Fruit fly (Drosophila melanogaster) whole organism, embryonic: ENCODE data around the gene CG15209.

Experiments
- Ada2b ChIP-seq: fragments of 200-800 bp; sonication (Bioruptor generic); IDR thresholded peaks from 2 replicates; pipeline ENCODE4 v1.3.6; 2022; ENCODE audit warnings: missing biosample characterization, missing genetic modification characterization
- Awh ChIP-seq: fragments of 200-800 bp; sonication (Bioruptor generic); IDR thresholded peaks from 2 replicates; pipeline ENCODE4, ENCODE4 v1.3.6; 2022; ENCODE audit warnings: missing biosample characterization, missing genetic modification characterization
- Bgb ChIP-seq: fragments of 200-800 bp; sonication (Bioruptor generic); IDR thresholded peaks from 2 replicates; pipeline ENCODE4 v1.3.6; 2022; ENCODE audit warnings: missing biosample characterization, missing genetic modification characterization; ENCODE audit not compliant: partially characterized antibody
- CG10321 ChIP-seq: fragments of 200-800 bp; sonication (Bioruptor generic); IDR thresholded peaks from 2 replicates; pipeline ENCODE4 v1.3.6; 2022; ENCODE audit warnings: missing biosample characterization, missing genetic modification characterization
- CG11456 ChIP-seq: fragments of 200-800 bp; sonication (Bioruptor generic); IDR thresholded peaks from 3 replicates; pipeline ENCODE4 v1.3.6; 2022; ENCODE audit warnings: missing biosample characterization, missing genetic modification characterization
- CG1233 ChIP-seq: fragments of 200-800 bp; sonication (Bioruptor generic); optimal IDR thresholded peaks from 4 replicates; lab custom pipeline; 2018; ENCODE audit warnings: missing biosample characterization, mild to moderate bottlenecking, missing genetic modification characterization
- CG14050 ChIP-seq: fragments of 200-800 bp; sonication (Bioruptor generic); IDR thresholded peaks from 3 replicates; pipeline ENCODE4 v1.3.6; 2022; ENCODE audit warnings: missing biosample characterization, missing genetic modification characterization
- CG14441 ChIP-seq: fragments of 200-800 bp; sonication (Bioruptor generic); IDR thresholded peaks from 2 replicates; pipeline ENCODE4 v1.3.6; 2022; ENCODE audit warnings: missing biosample characterization, missing genetic modification characterization
- CG15479 ChIP-seq: fragments of 200-800 bp; sonication (Bioruptor generic); optimal IDR thresholded peaks from 3 replicates; lab custom pipeline; 2019; ENCODE audit warnings: missing biosample characterization, mild to moderate bottlenecking, missing genetic modification characterization, moderate library complexity
- CG15696 ChIP-seq: fragments of 200-800 bp; sonication (Bioruptor generic); optimal IDR thresholded peaks from 2 replicates; lab custom pipeline; 2019; ENCODE audit warnings: missing biosample characterization, mild to moderate bottlenecking, missing genetic modification characterization, moderate library complexity
- CG1647 ChIP-seq: fragments of 200-800 bp; sonication (Bioruptor generic); optimal IDR thresholded peaks from 3 replicates; lab custom pipeline; 2016; ENCODE audit warnings: missing biosample characterization, missing genetic modification characterization
- CG17385 ChIP-seq: fragments of 200-800 bp; sonication (Bioruptor generic); optimal IDR thresholded peaks from 3 replicates; lab custom pipeline; 2018; ENCODE audit warnings: missing biosample characterization, mild to moderate bottlenecking, missing genetic modification characterization
- CG17568 ChIP-seq: fragments of 200-800 bp; sonication (Bioruptor generic); optimal IDR thresholded peaks from 2 replicates; lab custom pipeline; 2018; ENCODE audit warnings: missing biosample characterization, mild to moderate bottlenecking, missing genetic modification characterization, moderate library complexity
- CG17829 ChIP-seq: fragments of 200-800 bp; optimal IDR thresholded peaks from 2 replicates; lab custom pipeline; 2019; ENCODE audit warnings: missing biosample characterization, mild to moderate bottlenecking, missing genetic modification characterization, moderate library complexity
- CG2199 ChIP-seq: fragments of 200-800 bp; sonication (Bioruptor generic); IDR thresholded peaks from 3 replicates; pipeline ENCODE4 v1.3.6; 2022; ENCODE audit warnings: missing biosample characterization, missing genetic modification characterization
- CG31388 ChIP-seq: fragments of 200-800 bp; sonication (Bioruptor generic); optimal IDR thresholded peaks from 2 replicates; lab custom pipeline; 2016; ENCODE audit warnings: missing biosample characterization, missing genetic modification characterization
- CG34422 ChIP-seq: fragments of 200-800 bp; sonication (Bioruptor generic); IDR thresholded peaks from 3 replicates; pipeline ENCODE4 v1.3.6; 2022; ENCODE audit warnings: missing biosample characterization, missing genetic modification characterization
- CG3838 ChIP-seq: fragments of 200-800 bp; sonication (Bioruptor generic); optimal IDR thresholded peaks from 3 replicates; lab custom pipeline; 2016; ENCODE audit warnings: missing biosample characterization, missing genetic modification characterization
- CG42726 ChIP-seq: fragments of 200-800 bp; sonication (Bioruptor generic); IDR thresholded peaks from 2 replicates; pipeline ENCODE4 v1.3.6; 2022; ENCODE audit warnings: missing biosample characterization, missing genetic modification characterization; ENCODE audit not compliant: partially characterized antibody
- CG4360 ChIP-seq: fragments of 200-800 bp; sonication (Bioruptor generic); IDR thresholded peaks from 2 replicates; pipeline ENCODE4 v1.3.6; 2022; ENCODE audit warnings: missing biosample characterization, missing genetic modification characterization
- CG4730 ChIP-seq: fragments of 200-800 bp; sonication (Bioruptor generic); IDR thresholded peaks from 2 replicates; pipeline ENCODE4 v1.3.6; 2022; ENCODE audit warnings: missing biosample characterization, missing genetic modification characterization
- CG6683 ChIP-seq: fragments of 200-800 bp; sonication (Bioruptor generic); optimal IDR thresholded peaks from 2 replicates; lab custom pipeline; 2017; ENCODE audit warnings: missing biosample characterization, mild to moderate bottlenecking, missing genetic modification characterization, missing genetic modification reagents
- CG7839 ChIP-seq: fragments of 200-800 bp; sonication (Bioruptor generic); optimal IDR thresholded peaks from 3 replicates; lab custom pipeline; 2018; ENCODE audit warnings: missing biosample characterization, mild to moderate bottlenecking, missing genetic modification characterization, moderate library complexity
- CkIIα-i1 ChIP-seq: fragments of 200-800 bp; sonication (Bioruptor generic); IDR thresholded peaks from 2 replicates; pipeline ENCODE4 v1.3.6; 2022; ENCODE audit warnings: missing biosample characterization, missing genetic modification characterization
- Dbx ChIP-seq: fragments of 200-800 bp; sonication (Bioruptor generic); IDR thresholded peaks from 3 replicates; pipeline ENCODE4 v1.3.6; 2022; ENCODE audit warnings: missing biosample characterization, missing genetic modification characterization
- Fer3 ChIP-seq: fragments of 200-800 bp; sonication (Bioruptor generic); optimal IDR thresholded peaks from 2 replicates; lab custom pipeline; 2018; ENCODE audit warnings: missing biosample characterization, mild to moderate bottlenecking, missing genetic modification characterization, moderate library complexity
- HLH4C ChIP-seq: fragments of 200-800 bp; sonication (Bioruptor generic); IDR thresholded peaks from 3 replicates; pipeline ENCODE4 v1.3.6; 2022; ENCODE audit warnings: missing biosample characterization, missing genetic modification characterization; ENCODE audit not compliant: partially characterized antibody
- Kr ChIP-seq: fragments of 200-800 bp; sonication (Bioruptor generic); optimal IDR thresholded peaks from 2 replicates; lab custom pipeline; 2017; ENCODE audit warnings: missing biosample characterization, mild to moderate bottlenecking, missing genetic modification characterization
- Lim3 ChIP-seq: fragments of 200-800 bp; sonication (Bioruptor generic); IDR thresholded peaks from 2 replicates; pipeline ENCODE4 v1.3.6; 2022; ENCODE audit warnings: missing biosample characterization, missing genetic modification characterization
- Med ChIP-seq: fragments of 200-800 bp; sonication (Bioruptor generic); peaks from one replicate; lab custom pipeline; 2016; ENCODE audit warnings: missing biosample characterization, missing genetic modification characterization, mild to moderate bottlenecking, inconsistent platforms, moderate library complexity
- Mes4 ChIP-seq: fragments of 200-800 bp; sonication (Bioruptor generic); optimal IDR thresholded peaks from 2 replicates; lab custom pipeline; 2016; ENCODE audit warnings: missing biosample characterization, missing genetic modification characterization
- Opbp ChIP-seq: fragments of 200-800 bp; sonication (Bioruptor generic); IDR thresholded peaks from 3 replicates; pipeline ENCODE4 v1.3.6; 2022; ENCODE audit warnings: missing biosample characterization, missing genetic modification characterization; ENCODE audit not compliant: partially characterized antibody
- Sox100B ChIP-seq: fragments of 200-800 bp; sonication (Bioruptor generic); optimal IDR thresholded peaks from 3 replicates; lab custom pipeline; 2018; ENCODE audit warnings: missing biosample characterization, mild to moderate bottlenecking, missing genetic modification characterization
- ac ChIP-seq: fragments of 200-800 bp; sonication (Bioruptor generic); optimal IDR thresholded peaks from 3 replicates; lab custom pipeline; 2017; ENCODE audit warnings: missing biosample characterization, mild to moderate bottlenecking, missing genetic modification characterization
- btn ChIP-seq: fragments of 200-800 bp; sonication (Bioruptor generic); optimal IDR thresholded peaks from 2 replicates; lab custom pipeline; 2016; ENCODE audit warnings: missing biosample characterization, missing genetic modification characterization
- cad ChIP-seq: fragments of >200 bp; optimal IDR thresholded peaks from 2 replicates; lab custom pipeline; 2017; ENCODE audit warnings: missing biosample characterization, missing genetic modification characterization
- cg ChIP-seq: fragments of 200-800 bp; sonication (Bioruptor generic); optimal IDR thresholded peaks from 3 replicates; lab custom pipeline; 2019; ENCODE audit warnings: missing biosample characterization, mild to moderate bottlenecking, missing genetic modification characterization, moderate library complexity
- chinmo ChIP-seq: fragments of 200-800 bp; sonication (Bioruptor generic); IDR thresholded peaks from 4 replicates; pipeline ENCODE4 v1.3.6; 2022; ENCODE audit warnings: missing biosample characterization, missing genetic modification characterization; ENCODE audit not compliant: partially characterized antibody
- da ChIP-seq: fragments of 200-800 bp; sonication (Bioruptor generic); optimal IDR thresholded peaks from 2 replicates; lab custom pipeline; 2016; ENCODE audit warnings: missing biosample characterization, missing genetic modification characterization
- disco-r ChIP-seq: fragments of 200-800 bp; sonication (Bioruptor generic); optimal IDR thresholded peaks from 2 replicates; lab custom pipeline; 2016; ENCODE audit warnings: missing biosample characterization, missing genetic modification characterization
- dmrt11E ChIP-seq: fragments of 200-800 bp; sonication (Bioruptor generic); optimal IDR thresholded peaks from 3 replicates; lab custom pipeline; 2018; ENCODE audit warnings: missing biosample characterization, mild to moderate bottlenecking, missing genetic modification characterization, moderate library complexity
- ftz-f1 ChIP-seq: fragments of 200-800 bp; sonication (Bioruptor generic); optimal IDR thresholded peaks from 2 replicates; lab custom pipeline; 2016; ENCODE audit warnings: missing biosample characterization, missing genetic modification characterization
- gcm ChIP-seq: fragments of 200-800 bp; sonication (Bioruptor generic); optimal IDR thresholded peaks from 2 replicates; lab custom pipeline; 2019; ENCODE audit warnings: missing biosample characterization, mild to moderate bottlenecking, missing genetic modification characterization, moderate library complexity
- insv ChIP-seq, 2 experiments: fragments of 200-800 bp; sonication (Bioruptor generic); optimal IDR thresholded peaks; 3 replicates each; lab custom pipeline; 2016 to 2018; ENCODE audit warnings: missing biosample characterization in 2 of 2, missing genetic modification characterization in 2 of 2
- kay ChIP-seq: fragments of 200-800 bp; sonication (Bioruptor generic); optimal IDR thresholded peaks from 2 replicates; lab custom pipeline; 2016; ENCODE audit warnings: missing biosample characterization, missing genetic modification characterization
- nerfin-2 ChIP-seq: fragments of 200-800 bp; sonication (Bioruptor generic); IDR thresholded peaks from 2 replicates; pipeline ENCODE4 v1.3.6; 2022; ENCODE audit warnings: missing biosample characterization, missing genetic modification characterization; ENCODE audit not compliant: partially characterized antibody
- pfk ChIP-seq: fragments of 200-800 bp; sonication (Bioruptor generic); optimal IDR thresholded peaks from 2 replicates; lab custom pipeline; 2018; ENCODE audit warnings: missing biosample characterization, mild to moderate bottlenecking, missing genetic modification characterization, moderate library complexity
- ranshi ChIP-seq: fragments of 200-800 bp; sonication (Bioruptor generic); IDR thresholded peaks from 2 replicates; pipeline ENCODE4 v1.3.6; 2022; ENCODE audit warnings: missing biosample characterization, missing genetic modification characterization
- unpg ChIP-seq: fragments of 200-800 bp; sonication (Bioruptor generic); optimal IDR thresholded peaks from 3 replicates; lab custom pipeline; 2018; ENCODE audit warnings: missing biosample characterization, mild to moderate bottlenecking, missing genetic modification characterization, moderate library complexity
- wor ChIP-seq: fragments of 200-800 bp; sonication (Bioruptor generic); IDR thresholded peaks from 2 replicates; pipeline ENCODE4 v1.3.6; 2022; ENCODE audit warnings: missing biosample characterization, missing genetic modification characterization

The CG15209 gene

dm6 chrX:10801827-10802456 is 40.1 kb upstream of the CG15209 start (continued):
- TF ChIP-seq CG17385 (GFP tag; lab: Kevin White, UChicago) (no peak), kay (no peak), CG17568 (GFP tag; lab: Kevin White, UChicago) (no peak), CkIIα-i1 (GFP tag; lab: Robert Waterston, UW) (no peak), CG7839 (tag; lab: Kevin White, UChicago) (no peak), CG2199 (GFP tag; lab: Robert Waterston, UW) (peak; percentile 47; the same call in 1 of the 3 replicates), CG17829 (tag; lab: Kevin White, UChicago) (no peak), ftz-f1 (GFP tag; lab: Kevin White, UChicago) (no peak), Ada2b (no peak), dmrt11E (tag; lab: Kevin White, UChicago) (no peak), Lim3 (GFP tag; lab: Robert Waterston, UW) (no peak), CG15479 (GFP tag; lab: Kevin White, UChicago) (peak; percentile 59), disco-r (GFP tag; lab: Kevin White, UChicago) (no peak), Bgb (GFP tag; lab: Robert Waterston, UW) (no peak), HLH4C (GFP tag; lab: Robert Waterston, UW) (no peak), wor (GFP tag; lab: Robert Waterston, UW) (no peak), CG3838 (GFP tag; lab: Kevin White, UChicago) (peak; percentile 28), CG15696 (tag; lab: Kevin White, UChicago) (no peak), unpg (GFP tag; lab: Kevin White, UChicago) (no peak), Med (peak; percentile 7), chinmo (GFP tag; lab: Robert Waterston, UW) (peak; percentile 66; the same call in 1 of the 4 replicates), CG14441 (GFP tag; lab: Robert Waterston, UW) (no peak), CG11456 (GFP tag; lab: Robert Waterston, UW) (no peak), gcm (GFP tag; lab: Kevin White, UChicago) (no peak), insv (GFP tag; optimal IDR thresholded peaks at IDR 0.05; lab: Kevin White, UChicago) (peak in 1 of 2 experiments; percentile 51), CG34422 (GFP tag; lab: Robert Waterston, UW) (no peak), ac (GFP tag; lab: Kevin White, UChicago) (no peak), Sox100B (GFP tag; lab: Kevin White, UChicago) (no peak), cad (GFP tag; lab: Kevin White, UChicago) (peak; percentile 35), CG10321 (GFP tag; lab: Robert Waterston, UW) (0 out of 2 replicates have a peak, but pooled peaks have one; percentile 5), Opbp (GFP tag; lab: Robert Waterston, UW) (no peak), CG1233 (no peak), CG1647 (no peak), Mes4 (GFP tag; lab: Kevin White, UChicago) (no peak), CG6683 (no peak), Fer3 (tag; lab: Kevin White, UChicago) (no peak), CG4360 (peak; percentile 89), nerfin-2 (GFP tag; lab: Robert Waterston, UW) (no peak), CG31388 (GFP tag; lab: Kevin White, UChicago) (no peak), CG14050 (GFP tag; lab: Robert Waterston, UW) (no peak), Awh (GFP tag; lab: Robert Waterston, UW) (no peak), da (GFP tag; lab: Kevin White, UChicago) (peak; percentile 17), Kr (GFP tag; lab: Kevin White, UChicago) (no peak), CG42726 (GFP tag; lab: Robert Waterston, UW) (no peak), cg (GFP tag; lab: Kevin White, UChicago) (peak; percentile 41), CG4730 (no peak), Dbx (no peak), btn (GFP tag; lab: Kevin White, UChicago) (no peak), ranshi (GFP tag; lab: Robert Waterston, UW) (no peak), pfk (no peak)
